Worm (Caenorhabditis elegans) whole organism, L3 larva: ENCODE data around the gene kin-4.

Experiments used
- ZK546.5 ChIP-seq: sonication (generic microtip); optimal IDR thresholded peaks from 2 replicates; lab custom pipeline; 2017; ENCODE audit warnings: missing biosample characterization, missing genetic modification characterization
- aly-2 ChIP-seq: fragments of 150-350 bp; optimal IDR thresholded peaks from 2 replicates; lab custom pipeline; 2014; ENCODE audit warnings: missing biosample characterization, missing genetic modification characterization
- ceh-16 ChIP-seq: sonication (generic microtip); optimal IDR thresholded peaks from 2 replicates; lab custom pipeline; 2017; ENCODE audit warnings: missing biosample characterization, missing genetic modification characterization
- ceh-28 ChIP-seq: fragments of 150-350 bp; optimal IDR thresholded peaks from 2 replicates; lab custom pipeline; 2014; ENCODE audit warnings: missing biosample characterization, missing genetic modification reagents, missing genetic modification characterization
- ceh-82 ChIP-seq: fragments of 150-350 bp; optimal IDR thresholded peaks from 2 replicates; lab custom pipeline; 2014; ENCODE audit warnings: missing biosample characterization, missing genetic modification characterization
- ceh-9 ChIP-seq: sonication (generic microtip); optimal IDR thresholded peaks from 2 replicates; lab custom pipeline; 2018; ENCODE audit warnings: missing biosample characterization, missing genetic modification characterization
- daf-12 ChIP-seq: fragments of 150-350 bp; optimal IDR thresholded peaks from 2 replicates; lab custom pipeline; 2014; ENCODE audit warnings: missing biosample characterization, missing genetic modification reagents, missing genetic modification characterization
- egl-27 ChIP-seq: sonication (generic microtip); optimal IDR thresholded peaks from 4 replicates; lab custom pipeline; 2017; ENCODE audit warnings: missing biosample characterization, missing genetic modification reagents, missing genetic modification characterization
- egl-5 ChIP-seq: fragments of 150-350 bp; optimal IDR thresholded peaks from 2 replicates; lab custom pipeline; 2017; ENCODE audit warnings: missing biosample characterization, missing genetic modification reagents, missing genetic modification characterization, inconsistent platforms
- elt-1 ChIP-seq: fragments of 150-350 bp; optimal IDR thresholded peaks from 2 replicates; lab custom pipeline; 2014; ENCODE audit warnings: missing biosample characterization, missing genetic modification characterization
- elt-2 ChIP-seq: sonication (generic microtip); optimal IDR thresholded peaks from 2 replicates; lab custom pipeline; 2016; ENCODE audit warnings: missing genetic modification reagents, mild to moderate bottlenecking, missing genetic modification characterization, missing compliant biosample characterization
- elt-3 ChIP-seq, 3 experiments: fragments of 150-350 bp in 1 of 3; sonication (generic microtip) in 2 of 3; optimal IDR thresholded peaks; 2 replicates in 2 of 3; 4 replicates in 1 of 3; lab custom pipeline; 2014 to 2017; ENCODE audit warnings: missing biosample characterization in 3 of 3, missing genetic modification characterization in 3 of 3
- fkh-10 ChIP-seq: sonication (generic microtip); optimal IDR thresholded peaks from 2 replicates; lab custom pipeline; 2017; ENCODE audit warnings: missing biosample characterization, missing genetic modification reagents, missing genetic modification characterization
- fos-1 ChIP-seq: fragments of 150-350 bp; optimal IDR thresholded peaks from 2 replicates; lab custom pipeline; 2014; ENCODE audit warnings: missing biosample characterization, missing genetic modification characterization
- hmg-11 ChIP-seq: sonication (generic microtip); optimal IDR thresholded peaks from 2 replicates; lab custom pipeline; 2016; ENCODE audit warnings: missing genetic modification characterization, missing compliant biosample characterization
- jun-1 ChIP-seq: fragments of 150-350 bp; optimal IDR thresholded peaks from 2 replicates; lab custom pipeline; 2014; ENCODE audit warnings: missing biosample characterization, missing genetic modification reagents, missing genetic modification characterization
- lin-39 ChIP-seq: fragments of 150-350 bp; optimal IDR thresholded peaks from 2 replicates; lab custom pipeline; 2018; ENCODE audit warnings: missing biosample characterization, missing genetic modification reagents, missing genetic modification characterization
- lsy-12 ChIP-seq: sonication (generic microtip); optimal IDR thresholded peaks from 2 replicates; lab custom pipeline; 2016; ENCODE audit warnings: mild to moderate bottlenecking, missing genetic modification characterization, missing compliant biosample characterization
- mml-1 ChIP-seq: fragments of 150-350 bp; sonication (generic microtip); optimal IDR thresholded peaks from 3 replicates; lab custom pipeline; 2014; ENCODE audit warnings: missing biosample characterization, missing genetic modification characterization
- nfya-1 ChIP-seq: sonication (generic microtip); optimal IDR thresholded peaks from 2 replicates; lab custom pipeline; 2017; ENCODE audit warnings: missing genetic modification characterization, mild to moderate bottlenecking, missing compliant biosample characterization, antibody characterized with exemption, moderate library complexity; ENCODE audit not compliant: insufficient read depth
- nhr-11 ChIP-seq: fragments of 150-350 bp; optimal IDR thresholded peaks from 2 replicates; lab custom pipeline; 2014; ENCODE audit warnings: missing biosample characterization, missing genetic modification characterization
- nhr-12 ChIP-seq: fragments of 150-350 bp; optimal IDR thresholded peaks from 2 replicates; lab custom pipeline; 2014; ENCODE audit warnings: missing biosample characterization, missing genetic modification characterization
- nhr-23 ChIP-seq: fragments of 150-350 bp; optimal IDR thresholded peaks from 2 replicates; lab custom pipeline; 2014; ENCODE audit warnings: missing biosample characterization, missing genetic modification reagents, missing genetic modification characterization
- nhr-25 ChIP-seq: sonication (generic microtip); optimal IDR thresholded peaks from 2 replicates; lab custom pipeline; 2017; ENCODE audit warnings: missing biosample characterization, missing genetic modification characterization
- nhr-28 ChIP-seq: fragments of 150-350 bp; optimal IDR thresholded peaks from 2 replicates; lab custom pipeline; 2014; ENCODE audit warnings: missing biosample characterization, missing genetic modification characterization
- nhr-43 ChIP-seq: sonication (generic microtip); optimal IDR thresholded peaks from 2 replicates; lab custom pipeline; 2016; ENCODE audit warnings: mild to moderate bottlenecking, missing genetic modification characterization, missing compliant biosample characterization; ENCODE audit not compliant: poor library complexity, severe bottlenecking
- skn-1 ChIP-seq: fragments of 150-350 bp; optimal IDR thresholded peaks from 2 replicates; lab custom pipeline; 2014; ENCODE audit warnings: missing biosample characterization, missing genetic modification characterization
- snpc-4 ChIP-seq: fragments of 150-350 bp; optimal IDR thresholded peaks from 2 replicates; lab custom pipeline; 2014; ENCODE audit warnings: missing biosample characterization, missing genetic modification characterization
- tbx-2 ChIP-seq: sonication (generic microtip); optimal IDR thresholded peaks from 2 replicates; lab custom pipeline; 2016; ENCODE audit warnings: mild to moderate bottlenecking, missing genetic modification characterization, missing compliant biosample characterization
- unc-39 ChIP-seq: sonication (generic microtip); optimal IDR thresholded peaks from 4 replicates; lab custom pipeline; 2017; ENCODE audit warnings: missing biosample characterization, missing genetic modification characterization
- unc-62 ChIP-seq: fragments of 150-350 bp; sonication (generic microtip); optimal IDR thresholded peaks from 4 replicates; lab custom pipeline; 2014; ENCODE audit warnings: missing biosample characterization, missing genetic modification reagents, missing genetic modification characterization
- zag-1 ChIP-seq: fragments of 150-350 bp; optimal IDR thresholded peaks from 2 replicates; lab custom pipeline; 2014; ENCODE audit warnings: missing biosample characterization, missing genetic modification characterization
- ztf-11 ChIP-seq: fragments of 150-350 bp; optimal IDR thresholded peaks from 2 replicates; lab custom pipeline; 2014; ENCODE audit warnings: missing biosample characterization, missing genetic modification characterization
- ztf-4 ChIP-seq: fragments of 150-350 bp; optimal IDR thresholded peaks from 2 replicates; lab custom pipeline; 2014; ENCODE audit warnings: missing biosample characterization, missing genetic modification characterization

Gene kin-4

ce11 chrIV:11492345-11492744 is 66.8 kb downstream of the kin-4 start:
- TF ChIP-seq egl-27 (tag; lab: Kevin White, UChicago) (no peak), daf-12 (tag; lab: Kevin White, UChicago) (no peak), elt-2 (tag; lab: Kevin White, UChicago) (peak; percentile 6)
- TF ChIP-seq, all 47 proteins: peak for 1

DNA sequence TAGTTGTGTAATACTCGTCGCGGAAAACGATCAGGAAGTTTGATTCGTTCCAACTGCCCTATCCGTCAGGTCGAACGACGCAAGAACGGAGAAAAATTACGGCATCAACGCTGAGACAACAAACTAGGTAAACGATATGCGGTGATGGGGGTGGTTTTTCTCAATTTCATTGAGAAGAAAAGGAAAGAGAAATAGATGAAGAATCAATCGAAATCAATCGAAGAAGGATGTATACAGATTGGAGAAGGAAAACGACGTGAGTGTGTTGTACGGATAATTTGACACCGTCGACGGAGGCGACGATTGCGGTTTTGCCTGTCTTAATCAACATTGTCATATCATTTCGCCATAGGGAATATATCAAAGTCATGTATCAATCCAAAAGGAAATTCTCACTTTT is 68.4 kb downstream of the kin-4 start:
- TF ChIP-seq ceh-9: no peak
- TF ChIP-seq nhr-25 (tag; lab: Kevin White, UChicago): peak; percentile 45
- peak; percentile 34 for TF ChIP-seq nhr-43 (tag; lab: Kevin White, UChicago)
- peak; percentile 47 for TF ChIP-seq nhr-23 (tag; lab: Kevin White, UChicago)
- TF ChIP-seq unc-39 (tag; lab: Kevin White, UChicago): no peak
- no peak for TF ChIP-seq skn-1
- peak; percentile 29 for TF ChIP-seq ceh-28 (tag; lab: Kevin White, UChicago)

- TF ChIP-seq aly-2 (tag; lab: Kevin White, UChicago) (no peak), fkh-10 (peak; percentile 18), daf-12 (tag; lab: Kevin White, UChicago) (no peak), ztf-11 (tag; lab: Kevin White, UChicago) (no peak), elt-1 (tag; lab: Kevin White, UChicago) (peak; percentile 34), ceh-28 (tag; lab: Kevin White, UChicago) (no peak), hmg-11 (tag; lab: Kevin White, UChicago) (peak; percentile 59), fos-1 (tag; lab: Kevin White, UChicago) (no peak), tbx-2 (tag; lab: Kevin White, UChicago) (no peak), ztf-4 (no peak), snpc-4 (tag; lab: Kevin White, UChicago) (no peak), mml-1 (tag; lab: Kevin White, UChicago) (no peak), unc-39 (tag; lab: Kevin White, UChicago) (no peak), elt-3 (tag; optimal IDR thresholded peaks at IDR 0.05; lab: Kevin White, UChicago) (no peak), zag-1 (no peak), jun-1 (no peak), nhr-12 (tag; lab: Kevin White, UChicago) (no peak), nfya-1 (tag; lab: Kevin White, UChicago) (peak; percentile 63), ceh-82 (tag; lab: Kevin White, UChicago) (no peak), lin-39 (tag; lab: Kevin White, UChicago) (peak; percentile 45), nhr-28 (tag; lab: Kevin White, UChicago) (no peak), nhr-23 (tag; lab: Kevin White, UChicago) (no peak), lsy-12 (tag; lab: Kevin White, UChicago) (no peak), unc-62 (GFP tag; lab: Kevin White, UChicago) (no peak), egl-5 (tag; lab: Kevin White, UChicago) (no peak), egl-27 (tag; lab: Kevin White, UChicago) (no peak), ceh-16 (tag; lab: Kevin White, UChicago) (no peak), ZK546.5 (tag; lab: Kevin White, UChicago) (no peak), nhr-11 (tag; lab: Kevin White, UChicago) (no peak)
Observed at ce11 chrIV:11494924-11495323, 69.4 kb downstream of the kin-4 start.
